Fruit fly (Drosophila melanogaster): ENCODE results near the gene jigr1.

jigr1 gene

dm6 chr3R:25660985-25661530 is 23.4 kb downstream of the jigr1 start, which contains the start of gene Tnks:
Tnks (minus strand) TSS chr3R:25661286.
- TF ChIP-seq Pif1B (GFP tag; optimal IDR thresholded peaks at IDR 0.05) (no peak), CG9948 (tag; optimal IDR thresholded peaks at IDR 0.05) (no peak), Snoo (tag; optimal IDR thresholded peaks at IDR 0.05) (no peak), Pif1A (GFP tag; optimal IDR thresholded peaks at IDR 0.05) (no peak), CG8159 (tag; optimal IDR thresholded peaks at IDR 0.05) (peak; percentile 5), fd96Ca (GFP tag; IDR thresholded peaks at IDR 0.05) (0 out of 3 replicates have a peak, but pooled peaks have one; percentile 19), CG32121 (GFP tag; IDR thresholded peaks at IDR 0.05) (no peak), EcR (GFP tag; optimal IDR thresholded peaks at IDR 0.05) (no peak)

- TF ChIP-seq CG34367 (tag; optimal IDR thresholded peaks at IDR 0.05): no peak
- TF ChIP-seq CG8301 (tag; optimal IDR thresholded peaks at IDR 0.05): peak; percentile 23
- peak; percentile 1 for TF ChIP-seq Pif1A (GFP tag; optimal IDR thresholded peaks at IDR 0.05)
- TF ChIP-seq Pif1B (GFP tag; optimal IDR thresholded peaks at IDR 0.05): peak; percentile 11
- TF ChIP-seq fd96Ca (GFP tag; IDR thresholded peaks at IDR 0.05): peak; percentile 17; the same call in 1 of the 3 replicates
Measured at dm6 chr3R:25661531-25662193, 24.0 kb downstream of the jigr1 start, which contains the start of gene RASSF8. RASSF8 (plus strand) TSS chr3R:25661795.

- TF ChIP-seq CG14655 (GFP tag; optimal IDR thresholded peaks at IDR 0.05): no peak
- no peak for TF ChIP-seq Snoo (tag; optimal IDR thresholded peaks at IDR 0.05)
- TF ChIP-seq CG8301 (tag; optimal IDR thresholded peaks at IDR 0.05): no peak
- no peak for TF ChIP-seq CG34367 (tag; optimal IDR thresholded peaks at IDR 0.05)
- no peak for TF ChIP-seq CG13204 (GFP tag; optimal IDR thresholded peaks at IDR 0.05)
- TF ChIP-seq gl (tag; optimal IDR thresholded peaks at IDR 0.05): no peak
- TF ChIP-seq CG32121 (GFP tag; IDR thresholded peaks at IDR 0.05): no peak
- TF ChIP-seq Ets98B (GFP tag; IDR thresholded peaks at IDR 0.05): no peak; the same call in 1 of the 2 replicates
- no peak for TF ChIP-seq Pif1B (GFP tag; optimal IDR thresholded peaks at IDR 0.05)
- TF ChIP-seq D1 (tag; optimal IDR thresholded peaks at IDR 0.05): no peak
- no peak for TF ChIP-seq CG10348 (GFP tag; IDR thresholded peaks at IDR 0.05)
- no peak for TF ChIP-seq fd96Ca (GFP tag; IDR thresholded peaks at IDR 0.05)
- TF ChIP-seq CG4496 (GFP tag; IDR thresholded peaks at IDR 0.05): no peak
- TF ChIP-seq CG9948 (tag; optimal IDR thresholded peaks at IDR 0.05): no peak
- TF ChIP-seq CG12605 (GFP tag; IDR thresholded peaks at IDR 0.05): no peak
- TF ChIP-seq CG8159 (tag; optimal IDR thresholded peaks at IDR 0.05): no peak
- no peak for TF ChIP-seq rn (GFP tag; IDR thresholded peaks at IDR 0.05)
- no peak for TF ChIP-seq CG17806 (tag; optimal IDR thresholded peaks at IDR 0.05)
- no peak for TF ChIP-seq CG15710 (tag; optimal IDR thresholded peaks at IDR 0.05)
- no peak for TF ChIP-seq Pif1A (GFP tag; optimal IDR thresholded peaks at IDR 0.05)
Measured at dm6 chr3R:25662358-25662757, 24.7 kb downstream of the jigr1 start.

dm6 chr3R:25665509-25665908 is 27.9 kb downstream of the jigr1 start, which contains the start of gene Lgr3:
Lgr3 (plus strand) TSS chr3R:25665809.
- TF ChIP-seq CG34367 (tag; optimal IDR thresholded peaks at IDR 0.05): no peak
- TF ChIP-seq CG4496 (GFP tag; IDR thresholded peaks at IDR 0.05): no peak
- TF ChIP-seq CG8301 (tag; optimal IDR thresholded peaks at IDR 0.05): no peak
- no peak for TF ChIP-seq fd96Ca (GFP tag; IDR thresholded peaks at IDR 0.05)
- TF ChIP-seq CG13204 (GFP tag; optimal IDR thresholded peaks at IDR 0.05): no peak

- TF ChIP-seq CG10348 (GFP tag; IDR thresholded peaks at IDR 0.05): no peak
- TF ChIP-seq CG17806 (tag; optimal IDR thresholded peaks at IDR 0.05): no peak
- TF ChIP-seq CG32121 (GFP tag; IDR thresholded peaks at IDR 0.05): no peak
- TF ChIP-seq CG8301 (tag; optimal IDR thresholded peaks at IDR 0.05): no peak
- TF ChIP-seq Pif1B (GFP tag; optimal IDR thresholded peaks at IDR 0.05): no peak
- TF ChIP-seq Pif1A (GFP tag; optimal IDR thresholded peaks at IDR 0.05): no peak
Measured at dm6 chr3R:25678489-25679082, 40.9 kb downstream of the jigr1 start, which contains the start of the genes CG4730 and CG5039. CG4730 (minus strand) TSS chr3R:25678682. CG5039 (plus strand) TSS chr3R:25678683.

- TF ChIP-seq Snoo (tag; optimal IDR thresholded peaks at IDR 0.05) (peak; percentile 95), Ets98B (GFP tag; IDR thresholded peaks at IDR 0.05) (peak; percentile 94), CG10348 (GFP tag; IDR thresholded peaks at IDR 0.05) (peak; percentile 80), CG8159 (tag; optimal IDR thresholded peaks at IDR 0.05) (peak; percentile 96), CG4496 (GFP tag; IDR thresholded peaks at IDR 0.05) (peak; percentile 95), Pif1B (GFP tag; optimal IDR thresholded peaks at IDR 0.05) (peak; percentile 93), gl (tag; optimal IDR thresholded peaks at IDR 0.05) (peak; percentile 82), CG14655 (GFP tag; optimal IDR thresholded peaks at IDR 0.05) (peak; percentile 94), EcR (GFP tag; optimal IDR thresholded peaks at IDR 0.05) (no peak), CG32121 (GFP tag; IDR thresholded peaks at IDR 0.05) (peak; percentile 94), CG15710 (tag; optimal IDR thresholded peaks at IDR 0.05) (peak; percentile 96), Pif1A (GFP tag; optimal IDR thresholded peaks at IDR 0.05) (peak; percentile 92), CG8301 (tag; optimal IDR thresholded peaks at IDR 0.05) (peak; percentile 93), CG13204 (GFP tag; optimal IDR thresholded peaks at IDR 0.05) (no peak), CG34367 (tag; optimal IDR thresholded peaks at IDR 0.05) (peak; percentile 94), D1 (tag; optimal IDR thresholded peaks at IDR 0.05) (peak; percentile 76), fd96Ca (GFP tag; IDR thresholded peaks at IDR 0.05) (peak; percentile 86), CG17806 (tag; optimal IDR thresholded peaks at IDR 0.05) (peak; percentile 96), rn (GFP tag; IDR thresholded peaks at IDR 0.05) (peak; percentile 80), CG12605 (GFP tag; IDR thresholded peaks at IDR 0.05) (peak; percentile 95), CG9948 (tag; optimal IDR thresholded peaks at IDR 0.05) (peak; percentile 96)
Measured at dm6 chr3R:25680528-25680927, 42.9 kb downstream of the jigr1 start, which contains the start of the genes CG4743 and Idh3g. CG4743 (minus strand) TSS chr3R:25680550. Idh3g (plus strand) TSS chr3R:25680845.

Measured in whole organism, pupa.